Worm (Caenorhabditis elegans) whole organism, midembryonic: ENCODE data around the gene D1005.2.

ENCODE experiments used
- T22C8.4 ChIP-seq: fragments of 200-800 bp; sonication (Bioruptor generic); IDR thresholded peaks from 2 replicates; pipeline ENCODE4 v1.3.6; 2022; ENCODE audit warnings: missing genetic modification characterization, missing compliant biosample characterization
- flt-1 ChIP-seq: fragments of 200-800 bp; sonication (Bioruptor generic); IDR thresholded peaks from 2 replicates; pipeline ENCODE4 v1.3.6; 2022; ENCODE audit warnings: missing genetic modification characterization, missing compliant biosample characterization
- klf-2 ChIP-seq: fragments of 200-800 bp; sonication (Bioruptor generic); conservative IDR thresholded peaks from 2 replicates; pipeline ENCODE4 v1.3.6; 2022; ENCODE audit warnings: missing genetic modification reagents, missing genetic modification characterization, missing compliant biosample characterization
- ref-1 ChIP-seq: fragments of 200-800 bp; sonication (Bioruptor generic); conservative IDR thresholded peaks from 2 replicates; pipeline ENCODE4 v1.3.6; 2022; ENCODE audit warnings: missing genetic modification reagents, missing genetic modification characterization, missing compliant biosample characterization
- tab-1 ChIP-seq: fragments of 200-800 bp; sonication (Bioruptor generic); IDR thresholded peaks from 2 replicates; pipeline ENCODE4 v1.3.6; 2022; ENCODE audit warnings: missing genetic modification characterization, missing compliant biosample characterization
- ztf-23 ChIP-seq: fragments of 200-800 bp; sonication (Bioruptor generic); IDR thresholded peaks from 2 replicates; pipeline ENCODE4 v1.3.6; 2022; ENCODE audit warnings: missing genetic modification reagents, missing genetic modification characterization, missing compliant biosample characterization
- ztf-29 ChIP-seq: fragments of 200-800 bp; sonication (Bioruptor generic); IDR thresholded peaks from 2 replicates; pipeline ENCODE4 v1.3.6; 2022; ENCODE audit warnings: missing genetic modification reagents, missing genetic modification characterization, missing compliant biosample characterization

- TF ChIP-seq T22C8.4 (GFP tag; lab: Robert Waterston, UW) (no peak), flt-1 (GFP tag; lab: Robert Waterston, UW) (no peak), ztf-23 (GFP tag; lab: Robert Waterston, UW) (no peak), ref-1 (GFP tag; lab: Robert Waterston, UW) (no peak), klf-2 (GFP tag; lab: Robert Waterston, UW) (no peak), ztf-29 (GFP tag; lab: Robert Waterston, UW) (no peak), tab-1 (GFP tag; lab: Robert Waterston, UW) (no peak)
Observed at ce11 chrX:1477932-1478331, 19.1 kb downstream of the D1005.2 start.
